Fruit fly (Drosophila melanogaster): Measurements from ENCODE around the gene Kaz1-ORFB.

Kaz1-ORFB gene

dm6 chr3L:203536-204135 lies 12.8 kb upstream of the Kaz1-ORFB start, which contains the start of gene NitFhit:
Gene NitFhit, plus strand, starts transcription at chr3L:203730.
- TF ChIP-seq kay (GFP tag; ENCODE audit: borderline replicate concordance) (no peak), pad (GFP tag; optimal IDR thresholded peaks at IDR 0.05) (peak; percentile 91), CG1620 (GFP tag; optimal IDR thresholded peaks at IDR 0.05) (no peak), CG33017 (tag; optimal IDR thresholded peaks at IDR 0.05) (no peak), CG5204 (GFP tag; optimal IDR thresholded peaks at IDR 0.05) (no peak), bab1 (GFP tag; optimal IDR thresholded peaks at IDR 0.05) (peak; percentile 45), toe (GFP tag; optimal IDR thresholded peaks at IDR 0.05) (no peak), CG11617 (GFP tag; optimal IDR thresholded peaks at IDR 0.05) (peak; percentile 18), CG7045 (GFP tag; optimal IDR thresholded peaks at IDR 0.05) (no peak), Mnt (GFP tag; optimal IDR thresholded peaks at IDR 0.05) (peak; percentile 59), tj (GFP tag; optimal IDR thresholded peaks at IDR 0.05) (no peak), Hr96 (GFP tag; optimal IDR thresholded peaks at IDR 0.05) (no peak), Clk (GFP tag; optimal IDR thresholded peaks at IDR 0.05) (no peak), CG7101 (tag; optimal IDR thresholded peaks at IDR 0.05) (no peak), CG12768 (GFP tag; optimal IDR thresholded peaks at IDR 0.05) (peak; percentile 47), cic (GFP tag; optimal IDR thresholded peaks at IDR 0.05) (peak; percentile 35)

DNA sequence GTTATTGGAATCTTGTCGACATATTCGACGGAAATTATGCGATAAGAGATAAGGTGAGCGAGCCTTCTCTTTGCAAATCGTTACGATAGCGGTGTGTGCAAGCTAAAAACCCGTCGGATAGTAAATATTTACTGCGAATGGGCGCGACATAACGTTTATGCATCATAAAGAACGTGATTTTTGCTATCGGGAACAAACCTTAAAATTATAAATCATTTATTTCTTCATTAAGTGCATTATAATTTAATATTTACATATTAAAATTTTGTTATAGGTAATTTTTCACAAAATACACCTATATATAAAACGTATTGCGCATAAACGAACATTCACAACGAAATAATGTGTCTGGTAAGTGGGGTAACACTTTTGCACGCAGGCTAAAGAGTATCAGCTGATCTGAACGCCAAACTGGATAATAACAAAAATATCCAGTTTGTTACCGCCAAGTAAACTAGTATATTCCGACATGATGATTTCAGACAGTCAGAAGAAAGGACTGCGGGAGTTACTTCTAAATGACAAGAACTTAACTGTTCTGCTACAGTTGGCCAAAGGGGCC lies 10.6 kb upstream of the Kaz1-ORFB start, which contains the start of the genes Gk1 and CG13876:
Gene Gk1 (minus strand): TSS at position 122 of the 562 bp plus-strand sequence.
Gene CG13876 (plus strand): TSS at position 412 of the 562 bp plus-strand sequence.
- TF ChIP-seq CG33017 (tag; optimal IDR thresholded peaks at IDR 0.05) (peak; percentile 99), cnc (optimal IDR thresholded peaks at IDR 0.05) (no peak), ovo (GFP tag; optimal IDR thresholded peaks at IDR 0.05) (peak; percentile 90), tj (GFP tag; optimal IDR thresholded peaks at IDR 0.05) (peak; percentile 92), CG7045 (GFP tag; optimal IDR thresholded peaks at IDR 0.05) (peak; percentile 98), CG1620 (GFP tag; optimal IDR thresholded peaks at IDR 0.05) (peak; percentile 86), CG5204 (GFP tag; optimal IDR thresholded peaks at IDR 0.05) (no peak), cic (GFP tag; optimal IDR thresholded peaks at IDR 0.05) (peak; percentile 97), Hr96 (GFP tag; optimal IDR thresholded peaks at IDR 0.05) (no peak), Crg-1 (GFP tag; optimal IDR thresholded peaks at IDR 0.05) (peak; percentile 91), CG14711 (tag; optimal IDR thresholded peaks at IDR 0.05) (peak; percentile 97), pad (GFP tag; optimal IDR thresholded peaks at IDR 0.05) (peak; percentile 89), bab1 (GFP tag; optimal IDR thresholded peaks at IDR 0.05) (peak; percentile 99), Clk (GFP tag; optimal IDR thresholded peaks at IDR 0.05) (peak; percentile 95), CG11617 (GFP tag; optimal IDR thresholded peaks at IDR 0.05) (peak; percentile 98), kay (GFP tag; ENCODE audit: borderline replicate concordance) (no peak), toe (GFP tag; optimal IDR thresholded peaks at IDR 0.05) (no peak), CG7101 (tag; optimal IDR thresholded peaks at IDR 0.05) (peak; percentile 99), Mnt (GFP tag; optimal IDR thresholded peaks at IDR 0.05) (peak; percentile 90), CG12768 (GFP tag; optimal IDR thresholded peaks at IDR 0.05) (peak; percentile 97)

- no peak for TF ChIP-seq CG7045 (GFP tag; optimal IDR thresholded peaks at IDR 0.05)
- TF ChIP-seq cic (GFP tag; optimal IDR thresholded peaks at IDR 0.05) = no peak
- no peak for TF ChIP-seq CG33017 (tag; optimal IDR thresholded peaks at IDR 0.05)
- peak; percentile 36 for TF ChIP-seq bab1 (GFP tag; optimal IDR thresholded peaks at IDR 0.05)
- no peak for TF ChIP-seq kay (GFP tag; ENCODE audit: borderline replicate concordance)
- TF ChIP-seq Mnt (GFP tag; optimal IDR thresholded peaks at IDR 0.05) = peak; percentile 82
- no peak for TF ChIP-seq CG5204 (GFP tag; optimal IDR thresholded peaks at IDR 0.05)
Observed at dm6 chr3L:211200-211599, 5.2 kb upstream of the Kaz1-ORFB start, which contains the start of gene Prp4k. Gene Prp4k, minus strand, starts transcription at chr3L:211457.

- TF ChIP-seq Mnt (GFP tag; optimal IDR thresholded peaks at IDR 0.05) (peak; percentile 3), CG33017 (tag; optimal IDR thresholded peaks at IDR 0.05) (no peak)
Observed at dm6 chr3L:212520-212919, 3.9 kb upstream of the Kaz1-ORFB start, which contains the start of the genes thoc7 and Dis3l2. Gene thoc7, minus strand, starts transcription at chr3L:212687. Gene Dis3l2, plus strand, starts transcription at chr3L:212709.

DNA sequence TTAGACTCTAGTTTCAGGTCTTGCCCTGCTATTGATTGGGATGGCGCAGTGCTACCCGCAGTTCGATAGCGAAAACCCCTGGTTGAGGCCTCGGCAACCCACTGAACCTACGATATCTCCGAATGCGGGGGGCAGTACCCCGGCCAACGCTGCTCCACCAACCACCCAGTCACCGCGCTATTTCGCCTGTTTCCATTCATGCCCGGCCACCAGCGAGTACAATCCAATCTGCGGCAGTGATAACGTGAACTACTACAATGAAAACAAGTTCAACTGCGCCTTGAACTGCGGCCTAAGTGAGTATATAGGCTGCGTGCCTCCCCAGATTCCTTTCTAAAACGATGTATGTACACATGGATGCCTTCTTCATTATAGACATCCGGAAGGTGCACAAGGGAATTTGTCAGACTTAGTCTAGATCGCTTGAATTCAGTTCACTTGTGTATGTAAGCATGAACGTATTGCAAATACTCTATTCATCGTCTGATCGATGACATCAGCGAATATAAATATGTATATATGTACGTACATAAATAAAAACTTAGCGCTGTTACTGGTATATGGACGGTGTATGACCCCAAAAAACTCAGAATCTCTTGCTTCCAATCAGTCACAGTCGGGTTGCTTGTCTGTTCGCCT lies 1.2 kb downstream of the Kaz1-ORFB start, which contains the start of gene CG13877:
Gene CG13877 (plus strand): TSS at position 589 of the 639 bp plus-strand sequence.
- TF ChIP-seq ovo (GFP tag; optimal IDR thresholded peaks at IDR 0.05) (no peak), cic (GFP tag; optimal IDR thresholded peaks at IDR 0.05) (peak; percentile 88)

- TF ChIP-seq kay (GFP tag; ENCODE audit: borderline replicate concordance) (no peak), bab1 (GFP tag; optimal IDR thresholded peaks at IDR 0.05) (peak; percentile 72), pad (GFP tag; optimal IDR thresholded peaks at IDR 0.05) (peak; percentile 64), cic (GFP tag; optimal IDR thresholded peaks at IDR 0.05) (no peak), ovo (GFP tag; optimal IDR thresholded peaks at IDR 0.05) (peak; percentile 79), Mnt (GFP tag; optimal IDR thresholded peaks at IDR 0.05) (peak; percentile 52), tj (GFP tag; optimal IDR thresholded peaks at IDR 0.05) (peak; percentile 58), Clk (GFP tag; optimal IDR thresholded peaks at IDR 0.05) (peak; percentile 40), CG7045 (GFP tag; optimal IDR thresholded peaks at IDR 0.05) (peak; percentile 80), Hr96 (GFP tag; optimal IDR thresholded peaks at IDR 0.05) (peak; percentile 84), toe (GFP tag; optimal IDR thresholded peaks at IDR 0.05) (peak; percentile 91), CG14711 (tag; optimal IDR thresholded peaks at IDR 0.05) (peak; percentile 18), CG1620 (GFP tag; optimal IDR thresholded peaks at IDR 0.05) (peak; percentile 75), CG7101 (tag; optimal IDR thresholded peaks at IDR 0.05) (peak; percentile 74), CG12768 (GFP tag; optimal IDR thresholded peaks at IDR 0.05) (peak; percentile 86), CG5204 (GFP tag; optimal IDR thresholded peaks at IDR 0.05) (no peak), CG11617 (GFP tag; optimal IDR thresholded peaks at IDR 0.05) (peak; percentile 79), CG33017 (tag; optimal IDR thresholded peaks at IDR 0.05) (peak; percentile 63), cnc (optimal IDR thresholded peaks at IDR 0.05) (no peak), Crg-1 (GFP tag; optimal IDR thresholded peaks at IDR 0.05) (peak; percentile 73)
Observed at dm6 chr3L:223019-223902, 6.8 kb downstream of the Kaz1-ORFB start, which contains the start of the genes pyx and CG33229. Gene pyx, minus strand, starts transcription at chr3L:223069. Gene CG33229, plus strand, starts transcription at chr3L:223852.

Data from whole organism, adult.